Worm (Caenorhabditis elegans) whole organism, L3 larva: ENCODE data around the gene pud-4.
"Not testable (repeated sequence)": the region's sequence is repeated elsewhere in the genome, so short reads cannot be mapped to it uniquely, and the experiment has no call there.

Experiments
- lin-39 ChIP-seq: fragments of 150-350 bp; optimal IDR thresholded peaks from 2 replicates; lab custom pipeline; 2018; ENCODE audit warnings: missing biosample characterization, missing genetic modification reagents, missing genetic modification characterization
- nhr-237 ChIP-seq: fragments of 150-350 bp; optimal IDR thresholded peaks from 2 replicates; lab custom pipeline; 2014; ENCODE audit warnings: missing biosample characterization, missing genetic modification characterization
- snpc-4 ChIP-seq: fragments of 150-350 bp; optimal IDR thresholded peaks from 2 replicates; lab custom pipeline; 2014; ENCODE audit warnings: missing biosample characterization, missing genetic modification characterization
- ztf-11 ChIP-seq: fragments of 150-350 bp; optimal IDR thresholded peaks from 2 replicates; lab custom pipeline; 2014; ENCODE audit warnings: missing biosample characterization, missing genetic modification characterization

- TF ChIP-seq lin-39, snpc-4, ztf-11, nhr-237 (tag; lab: Kevin White, UChicago): not testable (repeated sequence)
Observed at ce11 chrV:2330129-2330528, 3.7 kb downstream of the pud-4 start, which contains the start of gene pud-1.1.
